Worm (Caenorhabditis elegans): ENCODE measurements around the gene ZC132.3.

ZC132.3 gene

DNA sequence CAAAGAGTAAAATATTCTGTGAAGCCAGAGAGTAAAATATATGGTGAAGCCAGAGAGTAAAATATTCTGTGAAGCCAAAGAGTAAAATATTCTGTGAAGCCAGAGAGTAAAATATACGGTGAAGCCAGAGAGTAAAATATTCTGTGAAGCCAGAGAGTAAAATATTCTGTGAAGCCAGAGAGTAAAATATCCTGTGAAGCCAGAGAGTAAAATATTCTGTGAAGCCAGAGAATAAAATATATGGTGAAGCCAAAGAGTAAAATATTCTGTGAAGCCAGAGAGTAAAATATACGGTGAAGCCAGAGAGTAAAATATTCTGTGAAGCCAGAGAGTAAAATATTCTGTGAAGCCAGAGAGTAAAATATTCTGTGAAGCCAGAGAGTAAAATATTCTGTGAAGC is 33.9 kb upstream of the ZC132.3 start:
- peak in 1 of 2 experiments; percentile 76; a peak in 1 of 4 replicates for TF ChIP-seq madf-5 (GFP tag; IDR thresholded peaks at IDR 0.05)

- no peak for TF ChIP-seq arid-1 (GFP tag; conservative IDR thresholded peaks at IDR 0.05)
- TF ChIP-seq zip-11 (GFP tag; IDR thresholded peaks at IDR 0.05) = no peak
- no peak for TF ChIP-seq nhr-77 (tag; optimal IDR thresholded peaks at IDR 0.05)
- no peak for TF ChIP-seq lin-1 (GFP tag; IDR thresholded peaks at IDR 0.05)
- TF ChIP-seq mdt-29 (GFP tag; IDR thresholded peaks at IDR 0.05) = no peak
Observed at ce11 chrV:4332450-4332849, 32.8 kb upstream of the ZC132.3 start, which contains the start of gene oac-12. TSS of gene oac-12 (minus strand) at chrV:4332550.

DNA sequence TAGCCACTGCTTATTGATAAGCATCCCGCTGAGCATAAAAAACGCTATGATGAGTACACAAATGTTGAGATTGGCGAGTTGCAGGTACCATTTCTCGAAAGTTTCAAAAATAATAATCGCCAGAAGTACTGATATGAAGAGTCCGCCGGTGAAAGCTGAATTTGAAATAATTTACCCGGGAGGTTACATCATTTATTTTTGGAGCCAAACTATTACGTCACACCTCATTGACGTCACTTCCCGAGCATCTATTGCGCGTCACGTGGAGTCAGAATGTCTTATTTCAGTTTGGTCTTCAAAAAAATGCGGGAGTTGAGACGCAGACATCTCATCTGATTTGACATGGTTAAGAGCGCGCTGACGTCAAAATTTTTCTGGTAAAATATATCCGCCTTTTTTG is 31.2 kb upstream of the ZC132.3 start:
- TF ChIP-seq snpc-1.2 (GFP tag; IDR thresholded peaks at IDR 0.05) = no peak
- TF ChIP-seq Y5F2A.4 (GFP tag; optimal IDR thresholded peaks at IDR 0.05) = no peak
- no peak for TF ChIP-seq tra-1 (GFP tag; IDR thresholded peaks at IDR 0.05)
- TF ChIP-seq lim-7 (GFP tag; IDR thresholded peaks at IDR 0.05) = no peak
- no peak for TF ChIP-seq dmd-8 (GFP tag; IDR thresholded peaks at IDR 0.05)
- TF ChIP-seq dve-1 (tag; optimal IDR thresholded peaks at IDR 0.05; ENCODE audit: insufficient read depth) = no peak

- TF ChIP-seq nhr-11 (tag; optimal IDR thresholded peaks at IDR 0.05) (peak; percentile 89), madf-9 (GFP tag; conservative IDR thresholded peaks at IDR 0.05) (no peak), nhr-28 (tag; optimal IDR thresholded peaks at IDR 0.05) (peak; percentile 23)
Observed at ce11 chrV:4326841-4327240, 27.2 kb upstream of the ZC132.3 start, which contains the start of gene D2063.1. TSS of gene D2063.1 (plus strand) at chrV:4327121.

DNA sequence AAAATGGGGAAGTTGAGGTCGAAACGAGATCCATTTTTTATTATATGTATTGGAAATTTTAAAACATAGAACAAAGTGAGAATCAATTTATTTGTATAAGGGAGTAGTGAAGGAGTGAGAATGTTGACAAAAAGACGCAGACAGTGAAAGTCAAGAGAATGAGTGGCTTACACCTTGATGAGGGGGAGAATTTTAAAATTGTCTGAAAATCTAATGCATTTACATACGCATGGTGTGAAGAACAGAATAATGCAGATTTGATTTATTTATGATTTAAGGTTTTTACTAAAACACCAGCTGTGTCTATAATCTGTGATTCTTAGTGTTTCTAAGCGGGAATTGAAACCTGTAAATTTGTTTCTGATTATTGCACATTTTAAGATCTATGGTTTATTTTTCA is 25.8 kb upstream of the ZC132.3 start, which contains the start of gene nhr-125:
TSS of gene nhr-125 (minus strand) at position 101 of the 400 bp plus-strand sequence.
- TF ChIP-seq nhr-25 (tag; optimal IDR thresholded peaks at IDR 0.05; ENCODE audit: borderline replicate concordance, insufficient read depth) (no peak), zfp-2 (tag; optimal IDR thresholded peaks at IDR 0.05) (no peak), snpc-4 (tag; optimal IDR thresholded peaks at IDR 0.05) (no peak), T20F7.1 (GFP tag; optimal IDR thresholded peaks at IDR 0.05) (no peak), aha-1 (tag) (peak; percentile 62), F49E8.2 (tag; optimal IDR thresholded peaks at IDR 0.05; ENCODE audit: borderline replicate concordance) (no peak), daf-12 (tag; optimal IDR thresholded peaks at IDR 0.05) (no peak), ceh-62 (tag; optimal IDR thresholded peaks at IDR 0.05) (no peak), ceh-82 (tag; optimal IDR thresholded peaks at IDR 0.05) (no peak)

ce11 chrV:4322706-4323105 is 23.1 kb upstream of the ZC132.3 start, which contains the start of gene R02D1.2:
TSS of gene R02D1.2 (minus strand) at chrV:4322806.
- no peak for TF ChIP-seq nhr-102 (tag; optimal IDR thresholded peaks at IDR 0.05)
- no peak for TF ChIP-seq F10B5.3 (tag; optimal IDR thresholded peaks at IDR 0.05)
- no peak for TF ChIP-seq ceh-62 (tag; optimal IDR thresholded peaks at IDR 0.05)
- TF ChIP-seq nhr-237 (tag; optimal IDR thresholded peaks at IDR 0.05) = no peak
- no peak for TF ChIP-seq unc-39 (tag; optimal IDR thresholded peaks at IDR 0.05)
- TF ChIP-seq lin-38 (GFP tag; IDR thresholded peaks at IDR 0.05) = no peak
- no peak for TF ChIP-seq attf-4 (tag; optimal IDR thresholded peaks at IDR 0.05)
- no peak for TF ChIP-seq madf-9 (GFP tag; conservative IDR thresholded peaks at IDR 0.05)
- no peak for TF ChIP-seq lir-3 (tag; optimal IDR thresholded peaks at IDR 0.05)
- no peak for TF ChIP-seq snpc-1.2 (GFP tag; IDR thresholded peaks at IDR 0.05)
- no peak for TF ChIP-seq ztf-11 (tag; optimal IDR thresholded peaks at IDR 0.05)
- no peak for TF ChIP-seq lim-7 (GFP tag; IDR thresholded peaks at IDR 0.05)
- TF ChIP-seq jun-1 (tag; optimal IDR thresholded peaks at IDR 0.05) = no peak
- no peak for TF ChIP-seq spr-1 (tag; optimal IDR thresholded peaks at IDR 0.05)
- TF ChIP-seq Y105C5A.15 (GFP tag; IDR thresholded peaks at IDR 0.05) = no peak
- TF ChIP-seq nhr-111 (GFP tag; optimal IDR thresholded peaks at IDR 0.05) = no peak
- TF ChIP-seq ctbp-1 (GFP tag; IDR thresholded peaks at IDR 0.05) = no peak
- TF ChIP-seq unc-130 (GFP tag; optimal IDR thresholded peaks at IDR 0.05) = no peak

Measured in whole organism, L4 larva.